Worm (Caenorhabditis elegans) whole organism, L2 larva: Measurements from ENCODE around the gene Y4C6A.3.

Experiments used
- alr-1 ChIP-seq: fragments of 150-350 bp; optimal IDR thresholded peaks from 2 replicates; lab custom pipeline; 2014; ENCODE audit warnings: missing biosample characterization, missing genetic modification characterization
- aly-2 ChIP-seq: fragments of 150-350 bp; optimal IDR thresholded peaks from 2 replicates; lab custom pipeline; 2014; ENCODE audit warnings: missing biosample characterization, missing genetic modification characterization
- ama-1 ChIP-seq: fragments of 150-350 bp; optimal IDR thresholded peaks from 2 replicates; lab custom pipeline; 2018; ENCODE audit warnings: inconsistent platforms
- ceh-82 ChIP-seq: fragments of 150-350 bp; optimal IDR thresholded peaks from 2 replicates; lab custom pipeline; 2014; ENCODE audit warnings: missing biosample characterization, missing genetic modification characterization
- dmd-4 ChIP-seq: sonication (generic microtip); optimal IDR thresholded peaks from 2 replicates; lab custom pipeline; 2017; ENCODE audit warnings: missing biosample characterization, missing genetic modification characterization
- lin-11 ChIP-seq: fragments of 150-350 bp; sonication (generic microtip); optimal IDR thresholded peaks from 2 replicates; lab custom pipeline; 2014; ENCODE audit warnings: missing biosample characterization, missing genetic modification characterization, inconsistent platforms, mixed read lengths
- mdl-1 ChIP-seq, 2 experiments: fragments of 150-350 bp in 1 of 2; sonication (generic microtip) in 1 of 2; optimal IDR thresholded peaks; 2 replicates each; lab custom pipeline; 2017; ENCODE audit warnings: missing biosample characterization in 2 of 2, missing genetic modification characterization in 2 of 2
- nhr-10 ChIP-seq: sonication (generic microtip); optimal IDR thresholded peaks from 2 replicates; lab custom pipeline; 2017; ENCODE audit warnings: missing biosample characterization, missing genetic modification characterization
- nhr-12 ChIP-seq: fragments of 150-350 bp; optimal IDR thresholded peaks from 2 replicates; lab custom pipeline; 2014; ENCODE audit warnings: missing biosample characterization, missing genetic modification characterization
- skn-1 ChIP-seq: sonication (generic microtip); optimal IDR thresholded peaks from 2 replicates; lab custom pipeline; 2017; ENCODE audit warnings: missing biosample characterization, missing genetic modification characterization
- sma-9 ChIP-seq, 2 experiments: fragments of 150-350 bp in 1 of 2; sonication (generic microtip) in 1 of 2; optimal IDR thresholded peaks; 2 replicates each; lab custom pipeline; 2014 to 2016; ENCODE audit warnings: missing genetic modification characterization in 2 of 2, mild to moderate bottlenecking in 1 of 2, missing biosample characterization in 1 of 2, missing compliant biosample characterization in 1 of 2, missing genetic modification reagents in 1 of 2, moderate library complexity in 1 of 2
- unc-55 ChIP-seq: fragments of 150-350 bp; sonication (generic microtip); optimal IDR thresholded peaks from 3 replicates; lab custom pipeline; 2014; ENCODE audit warnings: missing biosample characterization, missing genetic modification reagents, missing genetic modification characterization
- ztf-11 ChIP-seq: sonication (generic microtip); optimal IDR thresholded peaks from 2 replicates; lab custom pipeline; 2017; ENCODE audit warnings: missing biosample characterization, missing genetic modification characterization

- TF ChIP-seq unc-55 (GFP tag; lab: Kevin White, UChicago): no peak
- no peak for TF ChIP-seq lin-11
- TF ChIP-seq aly-2 (tag; lab: Kevin White, UChicago): no peak
- TF ChIP-seq skn-1 (tag; lab: Kevin White, UChicago): no peak
- TF ChIP-seq nhr-10: no peak
- no peak for TF ChIP-seq ztf-11 (tag; lab: Kevin White, UChicago)
- TF ChIP-seq ama-1 (lab: Kevin White, UChicago): no peak
- no peak for TF ChIP-seq nhr-12 (tag; lab: Kevin White, UChicago)
- TF ChIP-seq ceh-82 (tag; lab: Kevin White, UChicago): no peak
- no peak for TF ChIP-seq mdl-1 (tag; optimal IDR thresholded peaks at IDR 0.05; lab: Kevin White, UChicago)
- no peak for TF ChIP-seq alr-1
- TF ChIP-seq sma-9 (GFP tag; optimal IDR thresholded peaks at IDR 0.05; lab: Kevin White, UChicago): no peak
- no peak for TF ChIP-seq sma-9 (tag; optimal IDR thresholded peaks at IDR 0.05; lab: Kevin White, UChicago)
- no peak for TF ChIP-seq dmd-4 (tag; lab: Kevin White, UChicago)
Observed at ce11 chrIV:5493692-5494091, 37.8 kb upstream of the Y4C6A.3 start, which contains the start of gene B0273.1.
